Fruit fly (Drosophila melanogaster) Kc167 (cell line): ENCODE data around the gene AcCoAS.

Experiments used
- h ChIP-seq: fragments of >200 bp; optimal IDR thresholded peaks from 3 replicates; lab custom pipeline; 2018; ENCODE audit warnings: missing external identifiers
- insv ChIP-seq: fragments of >200 bp; optimal IDR thresholded peaks from 3 replicates; lab custom pipeline; 2018; ENCODE audit warnings: missing external identifiers
- psq ChIP-seq: fragments of >200 bp; optimal IDR thresholded peaks from 2 replicates; lab custom pipeline; 2017; ENCODE audit warnings: missing external identifiers

DNA sequence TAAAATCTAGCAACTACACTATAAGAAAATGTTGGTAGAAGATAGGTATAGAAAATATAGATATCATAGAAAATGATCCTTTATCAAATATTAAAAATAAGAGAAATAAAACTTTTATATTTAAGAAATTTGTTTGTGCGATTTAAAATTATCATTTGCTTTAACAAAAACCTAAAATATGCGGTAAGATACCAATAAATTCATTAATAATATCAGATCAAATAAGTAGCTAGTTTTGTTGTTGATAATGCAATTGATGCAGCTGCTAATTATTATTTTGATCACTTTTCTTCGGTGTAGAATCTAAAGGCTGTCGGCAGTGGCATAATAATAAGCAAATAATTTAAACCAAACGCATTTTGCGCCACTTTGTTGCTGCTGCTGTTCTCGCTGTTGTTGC is 55.8 kb downstream of the AcCoAS start:
- no peak for TF ChIP-seq h (lab: Kevin White, UChicago)
- no peak for TF ChIP-seq psq (lab: Kevin White, UChicago)
- no peak for TF ChIP-seq insv (lab: Kevin White, UChicago)
